Fruit fly (Drosophila melanogaster) ovary, adult (tissue): ENCODE results near the gene Flacc.

ENCODE experiments used
- CG17801 ChIP-seq: fragments of 200-800 bp; optimal IDR thresholded peaks from 2 replicates; lab custom pipeline; 2019; ENCODE audit warnings: missing biosample characterization, mild to moderate bottlenecking, missing genetic modification characterization, moderate library complexity; ENCODE audit not compliant: partially characterized antibody

Gene Flacc

DNA sequence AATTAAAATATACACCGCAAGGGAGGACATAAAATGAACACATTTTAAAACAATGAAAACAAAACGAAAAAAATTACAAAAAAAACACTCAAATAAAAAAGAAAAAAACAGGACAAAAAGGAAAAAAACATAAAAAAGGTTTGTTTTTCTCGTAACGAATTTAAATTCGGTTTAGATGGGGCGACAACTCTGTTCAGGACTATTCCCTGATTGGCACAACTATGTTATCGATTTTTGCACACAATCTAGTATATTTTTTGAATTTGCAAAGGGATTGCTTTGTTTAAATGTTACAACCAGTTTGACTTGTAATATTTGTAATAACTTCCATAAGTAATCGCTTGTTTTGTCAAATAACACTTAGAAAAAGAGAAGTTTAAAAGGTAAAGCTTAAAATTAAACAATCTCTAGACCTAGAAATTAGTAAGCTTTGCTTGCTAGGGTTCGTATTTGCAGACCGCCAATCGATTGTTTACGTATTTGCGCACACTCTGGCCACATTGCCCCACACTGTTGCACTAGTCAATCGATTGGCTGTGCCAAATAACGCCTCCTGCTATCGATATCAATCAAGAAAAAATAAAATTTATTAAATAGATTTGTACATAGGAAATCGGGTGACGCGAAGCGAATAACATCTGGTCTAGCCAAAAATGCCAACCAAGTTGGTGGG lies 9.3 kb downstream of the Flacc start, which contains the start of gene CG7332:
Gene CG7332, plus strand, starts transcription at position 515 of the 673 bp plus-strand sequence.
- TF ChIP-seq CG17801 (GFP tag; lab: Kevin White, UChicago), result no peak

DNA sequence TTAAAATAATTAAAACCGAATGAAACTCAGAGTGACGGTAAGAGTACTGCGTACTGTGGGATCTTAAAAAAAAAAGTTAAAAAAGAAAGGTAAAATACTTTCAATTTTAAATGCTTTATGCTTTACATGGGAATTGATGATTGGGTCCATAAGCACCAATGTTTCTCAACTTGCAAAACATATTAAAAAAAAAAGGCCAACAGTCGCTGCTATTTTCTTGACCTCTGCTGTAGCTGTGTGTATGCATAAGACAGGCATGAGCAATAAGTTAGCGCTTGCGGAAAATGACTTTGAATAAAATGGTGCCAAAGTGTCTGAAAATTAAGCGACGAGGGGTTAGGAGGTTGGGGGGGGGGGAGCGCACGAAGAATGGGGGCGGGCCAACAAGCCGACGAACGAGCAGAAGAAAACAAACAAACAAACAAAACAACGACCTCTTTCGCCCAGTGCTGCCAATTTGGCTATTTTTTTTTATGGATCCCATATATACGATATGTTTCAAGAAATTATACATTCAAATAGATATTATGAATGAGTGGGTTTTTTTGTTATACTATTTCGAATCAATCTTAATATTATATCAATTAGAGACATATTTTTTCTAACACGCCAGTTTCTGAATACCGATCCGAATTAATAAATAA lies 23.8 kb downstream of the Flacc start:
- no peak for TF ChIP-seq CG17801 (GFP tag; lab: Kevin White, UChicago)

DNA sequence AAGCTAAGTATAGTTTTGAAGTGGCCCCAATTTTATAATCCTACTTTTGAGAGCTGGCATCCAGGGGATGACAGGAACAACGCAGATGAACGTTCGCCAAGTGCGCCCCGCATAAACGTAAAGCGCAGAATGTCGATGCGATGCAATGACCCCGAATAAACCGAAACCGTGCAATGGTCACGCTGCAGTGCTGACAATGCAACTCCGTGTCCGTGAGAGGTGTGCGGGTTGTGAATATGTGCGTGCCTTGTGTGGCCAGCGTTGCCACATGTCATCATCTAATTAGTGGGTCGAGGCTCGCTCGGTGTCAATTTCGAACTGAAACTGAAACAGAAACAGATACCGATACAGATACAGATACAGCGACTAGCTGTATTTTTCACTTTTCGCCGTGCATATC lies 25.3 kb downstream of the Flacc start:
- TF ChIP-seq CG17801 (GFP tag; lab: Kevin White, UChicago), result no peak

DNA sequence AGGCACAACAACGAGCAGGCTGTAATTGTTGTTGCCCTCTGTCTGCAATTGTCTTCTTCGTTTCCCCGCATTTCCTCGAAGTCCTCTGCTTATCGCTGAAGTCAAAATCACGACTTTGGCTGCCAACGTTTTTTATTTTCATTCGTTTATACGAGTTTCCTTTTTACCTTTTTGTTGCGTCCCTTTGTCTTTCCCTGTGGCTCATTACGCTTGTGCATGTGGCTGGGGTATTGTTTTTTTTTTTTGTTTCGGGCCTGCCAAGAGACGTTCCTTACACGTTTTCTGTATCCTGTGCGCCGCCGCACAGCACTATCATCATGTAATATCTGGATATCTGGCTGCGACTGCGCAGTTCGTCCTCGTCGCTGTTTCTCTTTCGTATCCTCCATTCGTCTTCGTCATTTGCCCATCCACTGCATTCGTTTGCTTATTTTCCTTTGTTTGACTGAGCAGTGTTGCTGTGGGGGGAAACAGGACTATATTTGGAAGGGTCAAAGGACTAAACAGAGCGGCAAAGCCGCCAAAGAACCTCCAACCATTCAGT lies 27.1 kb downstream of the Flacc start:
- TF ChIP-seq CG17801 (GFP tag; lab: Kevin White, UChicago), result no peak

DNA sequence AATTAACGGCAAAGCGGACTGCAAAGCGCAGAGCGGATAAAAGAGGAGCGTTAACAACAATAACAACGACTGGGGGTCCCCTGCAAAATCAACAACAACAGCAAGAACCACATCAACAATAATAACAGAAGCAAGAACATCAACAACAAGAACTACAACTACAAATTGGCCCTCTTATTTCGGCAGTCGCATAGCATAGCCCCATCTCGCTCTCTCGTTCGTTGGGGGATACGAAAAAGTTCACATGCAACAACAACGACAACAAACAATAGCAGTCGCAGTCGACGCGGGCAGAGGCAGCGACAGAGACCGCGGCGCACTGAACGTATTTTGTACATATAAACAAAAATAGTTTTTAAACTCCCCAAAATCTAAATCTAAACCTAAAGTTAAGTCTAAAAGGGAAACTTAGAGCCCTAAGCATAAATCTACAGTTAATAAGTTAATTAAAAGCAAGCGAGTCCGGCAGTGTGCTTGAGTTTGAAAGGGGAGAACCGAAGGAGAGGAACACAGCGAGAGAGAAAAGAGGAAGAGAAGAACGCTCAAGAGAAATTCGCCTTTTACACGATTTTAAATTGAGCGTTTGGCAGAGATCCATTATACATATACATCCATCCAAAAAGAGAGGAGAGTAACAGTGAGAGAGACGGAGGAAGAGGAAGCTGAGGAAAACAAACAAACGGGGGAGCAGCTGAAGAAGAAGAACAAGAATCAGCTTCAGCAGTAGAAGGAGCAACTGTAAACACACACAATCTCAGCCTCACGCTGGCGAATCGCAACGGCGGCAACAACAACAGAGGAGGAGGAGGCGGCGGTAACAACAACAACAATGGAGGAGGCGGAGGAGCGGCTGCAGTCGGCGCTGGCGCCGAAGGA lies 28.7 kb downstream of the Flacc start:
- TF ChIP-seq CG17801 (GFP tag; lab: Kevin White, UChicago), result no peak

DNA sequence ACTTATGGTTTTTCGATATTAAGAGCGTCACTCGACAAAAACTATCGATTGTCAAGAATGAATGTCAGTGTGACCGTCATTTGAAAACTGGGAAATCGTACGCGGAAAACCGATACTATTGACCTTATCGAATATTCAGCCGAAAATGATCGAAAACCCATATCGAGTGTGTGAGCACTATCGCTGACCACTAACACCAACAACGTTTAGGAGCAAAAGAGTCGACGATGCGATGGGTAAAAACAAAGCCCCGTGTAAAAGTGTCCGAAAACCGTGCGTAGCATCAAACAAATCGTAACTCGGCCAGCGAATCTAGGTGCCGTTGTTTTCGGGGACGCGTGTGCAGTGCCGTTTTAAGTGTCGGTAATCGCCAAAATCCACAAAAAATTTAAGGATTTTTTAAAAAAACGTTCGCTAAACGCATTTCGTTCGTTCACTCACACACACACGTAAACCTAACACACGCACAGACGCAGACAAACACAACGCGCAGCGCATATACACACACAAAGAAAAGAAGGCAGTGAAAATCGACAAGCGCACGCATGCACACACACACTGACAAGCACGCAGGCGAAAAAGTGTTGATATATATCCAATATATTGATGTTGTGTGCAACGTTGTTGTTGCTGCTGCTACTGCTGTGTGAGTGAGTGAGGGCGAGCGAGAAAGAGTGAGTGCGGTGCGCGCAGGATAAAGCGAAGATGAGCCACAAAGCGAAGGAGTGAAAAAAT lies 29.5 kb downstream of the Flacc start, which contains the start of the genes CG7326 and Dora:
Gene CG7326, minus strand, starts transcription at position 29 of the 735 bp plus-strand sequence.
Gene Dora, plus strand, starts transcription at position 203 of the 735 bp plus-strand sequence.
- peak; percentile 56 for TF ChIP-seq CG17801 (GFP tag; lab: Kevin White, UChicago)

DNA sequence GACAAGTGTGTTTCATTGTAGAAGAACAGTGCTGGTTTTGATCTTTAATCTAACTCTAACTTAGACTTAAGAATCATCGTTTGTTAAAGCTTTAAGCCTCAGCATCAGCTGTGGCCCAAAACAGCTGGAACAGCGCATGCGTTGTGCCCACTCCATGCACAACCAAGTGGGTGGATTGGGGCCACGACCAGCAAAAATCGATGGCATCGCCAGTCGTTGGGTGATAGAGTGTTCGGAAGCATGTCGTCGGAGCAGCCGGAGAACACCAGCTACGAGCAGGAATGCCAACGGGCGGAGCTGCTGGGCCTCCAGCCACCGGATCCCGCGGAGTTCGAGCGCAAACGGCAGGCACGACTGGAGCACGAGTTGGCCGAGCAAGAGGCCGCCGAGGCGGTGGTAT lies 33.4 kb downstream of the Flacc start, which contains the start of gene CG32544:
Gene CG32544, plus strand, starts transcription at position 211 of the 400 bp plus-strand sequence.
- TF ChIP-seq CG17801 (GFP tag; lab: Kevin White, UChicago), result no peak

DNA sequence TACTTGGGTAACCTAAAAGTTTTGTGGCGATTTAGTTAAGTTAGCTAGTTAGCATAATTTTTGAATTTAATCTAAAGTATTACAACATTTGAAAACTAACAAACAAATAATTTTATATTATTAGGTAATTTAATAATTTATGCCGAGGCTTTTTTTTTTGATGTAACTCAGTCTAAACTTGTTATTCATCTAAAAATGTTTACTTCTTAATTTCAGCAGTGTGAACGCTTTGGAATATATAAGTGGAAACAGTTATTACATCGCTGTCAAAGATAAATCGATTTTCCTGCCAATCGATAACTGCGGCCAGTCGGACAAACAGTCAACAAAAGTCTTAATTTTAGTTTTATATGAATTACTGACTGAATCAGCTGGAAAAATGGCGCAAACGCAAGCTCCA lies 35.5 kb downstream of the Flacc start, which contains the start of gene Usp39:
Gene Usp39, plus strand, starts transcription at position 288 of the 400 bp plus-strand sequence.
- no peak for TF ChIP-seq CG17801 (GFP tag; lab: Kevin White, UChicago)

DNA sequence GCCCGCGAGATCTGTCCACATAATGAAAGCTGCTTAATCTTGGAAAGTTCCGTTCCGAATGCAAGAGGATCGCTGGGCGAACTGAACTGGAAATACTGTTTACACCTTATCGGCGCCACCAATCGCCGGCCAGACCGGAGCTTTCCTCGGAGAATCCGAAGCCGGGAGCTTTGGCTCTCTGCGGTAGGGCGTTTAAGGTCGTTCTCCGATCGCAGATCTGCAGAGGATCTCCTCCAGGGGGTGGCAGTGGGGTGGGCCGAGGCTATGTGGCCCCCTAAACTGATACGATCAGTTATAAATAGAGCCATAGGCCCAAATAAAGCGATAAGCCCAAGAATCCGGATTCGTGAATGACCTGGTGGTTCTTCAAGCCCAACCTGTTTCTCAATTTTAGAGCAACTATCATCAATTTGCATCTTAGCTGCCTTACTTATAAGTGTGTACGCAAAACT lies 36.1 kb downstream of the Flacc start, which contains the start of gene CG7322:
Gene CG7322, minus strand, starts transcription at position 402 of the 452 bp plus-strand sequence.
- no peak for TF ChIP-seq CG17801 (GFP tag; lab: Kevin White, UChicago)

DNA sequence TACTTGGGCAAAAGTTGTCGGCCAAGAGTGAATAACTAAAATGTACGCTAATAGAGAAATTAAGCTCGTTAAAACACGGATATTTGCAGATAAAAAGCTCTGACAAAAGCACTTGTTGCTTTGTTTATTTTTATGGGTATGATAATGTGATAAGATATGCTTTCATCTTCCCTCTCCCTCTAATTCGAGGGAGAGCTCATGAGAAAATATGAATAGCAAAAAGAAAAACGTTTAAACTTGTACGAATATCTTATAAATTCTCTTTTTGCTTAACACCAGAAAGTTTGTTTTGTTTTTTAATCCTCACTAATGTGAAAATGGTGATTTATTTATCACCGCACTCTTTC lies 44.4 kb downstream of the Flacc start:
- no peak for TF ChIP-seq CG17801 (GFP tag; lab: Kevin White, UChicago)

DNA sequence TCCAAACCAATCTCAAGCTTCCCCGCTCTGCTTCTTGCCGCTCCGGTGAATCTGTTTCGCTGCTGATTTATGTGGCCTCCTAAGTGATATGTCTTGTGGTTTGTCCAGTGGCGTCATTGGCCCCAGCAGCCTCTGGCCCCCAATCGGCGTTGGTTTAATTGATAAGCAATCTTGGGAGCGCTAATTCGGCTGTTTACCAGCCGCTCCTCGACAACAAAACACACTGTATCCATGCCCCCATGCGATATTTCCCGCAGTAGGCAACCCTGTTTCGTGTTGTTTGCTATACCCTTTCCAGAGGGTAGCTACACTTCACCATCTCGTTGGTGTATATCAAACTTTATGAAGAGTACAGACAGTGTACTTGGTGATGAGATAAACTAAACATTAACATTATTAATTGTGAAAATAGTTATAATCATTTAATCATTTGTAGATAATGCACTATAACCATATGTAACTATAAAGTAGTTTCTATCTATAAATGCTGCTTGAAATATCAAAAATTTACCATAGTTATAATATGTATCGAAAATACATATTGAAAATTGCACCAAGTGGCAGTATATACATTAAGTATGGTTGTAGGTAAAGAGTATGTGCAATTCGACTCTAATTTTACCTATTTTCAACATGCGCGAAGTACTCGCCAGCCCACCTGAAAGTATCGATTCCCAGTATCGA lies 45.0 kb downstream of the Flacc start, which contains the start of gene shop:
Gene shop, minus strand, starts transcription at position 229 of the 684 bp plus-strand sequence.
- TF ChIP-seq CG17801 (GFP tag; lab: Kevin White, UChicago), result peak; percentile 59

DNA sequence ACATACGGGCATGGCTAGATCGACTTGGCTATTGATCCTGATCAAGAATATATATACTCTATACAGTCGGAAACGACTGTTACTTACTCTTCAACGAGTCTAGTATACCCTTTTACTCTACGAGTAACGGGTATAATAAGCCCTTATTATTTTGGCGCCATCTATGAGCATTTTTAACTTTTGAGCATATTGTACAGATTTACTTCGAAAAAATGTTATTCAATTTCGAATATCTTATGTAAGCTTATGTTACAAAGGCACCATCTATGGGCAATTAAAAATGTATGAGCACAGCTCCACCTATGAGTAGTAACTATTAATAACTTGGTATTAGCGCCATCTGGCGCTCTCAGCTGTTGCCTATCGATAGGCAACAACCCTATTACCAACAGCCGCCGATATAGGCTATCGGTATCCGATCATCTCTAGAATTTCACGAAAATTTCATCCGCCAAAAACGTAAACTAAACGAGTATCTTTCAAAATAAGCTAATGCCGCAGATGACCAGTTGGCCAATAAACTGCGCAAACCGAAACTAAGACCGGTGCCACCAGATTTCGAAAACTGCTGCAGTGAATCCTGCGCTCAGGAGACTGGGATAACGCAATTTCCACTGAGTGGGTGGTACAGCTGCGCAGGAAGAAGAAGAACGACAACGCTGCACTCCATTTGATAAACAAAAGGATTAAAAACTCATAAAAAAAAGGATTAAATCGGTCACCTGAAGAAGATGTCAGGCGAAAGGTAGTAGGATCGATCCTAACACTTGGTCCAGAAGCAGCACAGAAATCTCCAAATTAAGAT lies 50.0 kb downstream of the Flacc start, which contains the start of gene htk:
Gene htk, plus strand, starts transcription at position 435 of the 805 bp plus-strand sequence.
- TF ChIP-seq CG17801 (GFP tag; lab: Kevin White, UChicago), result peak; percentile 47
